Worm (Caenorhabditis elegans) whole organism, L1 larva: Measurements from ENCODE around the gene ostb-1.

ENCODE experiments used
- C04F5.9 ChIP-seq: sonication (generic microtip); optimal IDR thresholded peaks from 2 replicates; lab custom pipeline; 2016; ENCODE audit warnings: missing genetic modification characterization, missing compliant biosample characterization
- C16A3.4 ChIP-seq: fragments of 150-350 bp; optimal IDR thresholded peaks from 2 replicates; lab custom pipeline; 2014; ENCODE audit warnings: missing biosample characterization, missing genetic modification characterization
- alr-1 ChIP-seq: fragments of 200-800 bp; sonication (Bioruptor generic); optimal IDR thresholded peaks from 2 replicates; lab custom pipeline; 2018; ENCODE audit warnings: borderline replicate concordance, mild to moderate bottlenecking, missing genetic modification characterization, missing compliant biosample characterization
- aly-2 ChIP-seq: fragments of 150-350 bp; optimal IDR thresholded peaks from 2 replicates; lab custom pipeline; 2014; ENCODE audit warnings: missing biosample characterization, missing genetic modification characterization
- blmp-1 ChIP-seq: fragments of 150-350 bp; optimal IDR thresholded peaks from 2 replicates; lab custom pipeline; 2014; ENCODE audit warnings: missing biosample characterization, missing genetic modification characterization
- ceh-90 ChIP-seq: sonication (generic microtip); optimal IDR thresholded peaks from 2 replicates; lab custom pipeline; 2016; ENCODE audit warnings: missing genetic modification characterization, missing compliant biosample characterization
- ces-1 ChIP-seq: fragments of 150-350 bp; optimal IDR thresholded peaks from 2 replicates; lab custom pipeline; 2014; ENCODE audit warnings: missing biosample characterization, missing genetic modification reagents, missing genetic modification characterization
- dsc-1 ChIP-seq: sonication (generic microtip); optimal IDR thresholded peaks from 2 replicates; lab custom pipeline; 2016; ENCODE audit warnings: mild to moderate bottlenecking, missing genetic modification characterization, missing compliant biosample characterization
- efl-1 ChIP-seq, 4 experiments: fragments of 150-350 bp; optimal IDR thresholded peaks in 3 of 4; peaks in 1 of 4; 1 replicate in 1 of 4; 2 replicates in 3 of 4; lab custom pipeline; 2014; ENCODE audit warnings: missing biosample characterization in 2 of 4, missing genetic modification characterization in 2 of 4, missing genetic modification reagents in 2 of 4
- egl-27 ChIP-seq, 2 experiments: fragments of 150-350 bp in 1 of 2; sonication (generic microtip); optimal IDR thresholded peaks; 3 replicates each; lab custom pipeline; 2017 to 2018; ENCODE audit warnings: missing biosample characterization in 2 of 2, missing genetic modification characterization in 2 of 2, missing genetic modification reagents in 2 of 2
- fkh-10 ChIP-seq: sonication (generic microtip); optimal IDR thresholded peaks from 2 replicates; lab custom pipeline; 2017; ENCODE audit warnings: missing biosample characterization, missing genetic modification reagents, missing genetic modification characterization
- fkh-4 ChIP-seq: sonication (generic microtip); optimal IDR thresholded peaks from 2 replicates; lab custom pipeline; 2016; ENCODE audit warnings: missing compliant biosample characterization, missing genetic modification characterization, borderline replicate concordance
- hlh-17 ChIP-seq: fragments of 200-800 bp; sonication (Bioruptor generic); optimal IDR thresholded peaks from 2 replicates; lab custom pipeline; 2018; ENCODE audit warnings: missing genetic modification characterization, mild to moderate bottlenecking, missing compliant biosample characterization, moderate library complexity, borderline replicate concordance
- irx-1 ChIP-seq: sonication (generic microtip); optimal IDR thresholded peaks from 2 replicates; lab custom pipeline; 2016; ENCODE audit warnings: missing genetic modification characterization, missing compliant biosample characterization
- lin-13 ChIP-seq: fragments of 150-350 bp; optimal IDR thresholded peaks from 2 replicates; lab custom pipeline; 2014; ENCODE audit warnings: missing biosample characterization, missing genetic modification reagents, missing genetic modification characterization
- lin-14 ChIP-seq: fragments of 200-800 bp; sonication (Bioruptor generic); optimal IDR thresholded peaks from 2 replicates; lab custom pipeline; 2018; ENCODE audit warnings: mild to moderate bottlenecking, missing genetic modification characterization, moderate library complexity, missing compliant biosample characterization
- lin-39 ChIP-seq: fragments of 150-350 bp; optimal IDR thresholded peaks from 2 replicates; lab custom pipeline; 2014; ENCODE audit warnings: missing biosample characterization, missing genetic modification reagents, missing genetic modification characterization
- lsy-2 ChIP-seq, 2 experiments: fragments of 150-350 bp; optimal IDR thresholded peaks; 2 replicates each; lab custom pipeline; 2014; ENCODE audit warnings: missing biosample characterization in 2 of 2, missing genetic modification characterization in 2 of 2
- mab-9 ChIP-seq: fragments of 200-800 bp; sonication (Bioruptor generic); IDR thresholded peaks from 2 replicates; pipeline ENCODE4 v1.3.6; 2022; ENCODE audit warnings: missing genetic modification reagents, missing genetic modification characterization, missing compliant biosample characterization
- mdl-1 ChIP-seq, 2 experiments: fragments of 150-350 bp; optimal IDR thresholded peaks; 2 replicates each; lab custom pipeline; 2014 to 2017; ENCODE audit warnings: missing biosample characterization in 2 of 2, missing genetic modification characterization in 2 of 2, inconsistent platforms in 1 of 2
- mep-1 ChIP-seq: fragments of 150-350 bp; optimal IDR thresholded peaks from 2 replicates; lab custom pipeline; 2014; ENCODE audit warnings: missing biosample characterization, missing genetic modification characterization
- nhr-12 ChIP-seq: sonication (generic microtip); optimal IDR thresholded peaks from 2 replicates; lab custom pipeline; 2017; ENCODE audit warnings: missing biosample characterization, missing genetic modification characterization
- nhr-19 ChIP-seq: fragments of 200-800 bp; sonication (Bioruptor generic); conservative IDR thresholded peaks from 2 replicates; pipeline ENCODE4 v1.3.6; 2022; ENCODE audit warnings: missing genetic modification characterization, missing compliant biosample characterization
- nhr-20 ChIP-seq: sonication (generic microtip); optimal IDR thresholded peaks from 2 replicates; lab custom pipeline; 2016; ENCODE audit warnings: mild to moderate bottlenecking, missing genetic modification characterization, missing compliant biosample characterization
- nhr-237 ChIP-seq: fragments of 150-350 bp; optimal IDR thresholded peaks from 2 replicates; lab custom pipeline; 2014; ENCODE audit warnings: missing biosample characterization, missing genetic modification characterization
- nhr-71 ChIP-seq: sonication (generic microtip); optimal IDR thresholded peaks from 2 replicates; lab custom pipeline; 2016; ENCODE audit warnings: mild to moderate bottlenecking, missing genetic modification characterization, moderate library complexity, missing compliant biosample characterization
- nhr-76 ChIP-seq: sonication (generic microtip); optimal IDR thresholded peaks from 2 replicates; lab custom pipeline; 2017; ENCODE audit warnings: missing biosample characterization, missing genetic modification characterization
- nhr-77 ChIP-seq: fragments of 150-350 bp; optimal IDR thresholded peaks from 2 replicates; lab custom pipeline; 2014; ENCODE audit warnings: missing biosample characterization, missing genetic modification characterization
- nhr-85 ChIP-seq: sonication (generic microtip); peaks from one replicate; lab custom pipeline; 2016; ENCODE audit warnings: missing genetic modification characterization, inconsistent platforms, missing compliant biosample characterization
- pag-3 ChIP-seq: sonication (generic microtip); optimal IDR thresholded peaks from 2 replicates; lab custom pipeline; 2017; ENCODE audit warnings: missing genetic modification characterization, mild to moderate bottlenecking, missing compliant biosample characterization, antibody characterized with exemption, borderline replicate concordance; ENCODE audit not compliant: insufficient read depth
- pax-3 ChIP-seq: fragments of 200-800 bp; sonication (Bioruptor generic); optimal IDR thresholded peaks from 2 replicates; lab custom pipeline; 2018; ENCODE audit warnings: mild to moderate bottlenecking, missing genetic modification characterization, moderate library complexity, missing compliant biosample characterization
- rnt-1 ChIP-seq: sonication (generic microtip); optimal IDR thresholded peaks from 2 replicates; lab custom pipeline; 2016; ENCODE audit warnings: mild to moderate bottlenecking, missing genetic modification characterization, moderate library complexity, missing compliant biosample characterization
- snpc-4 ChIP-seq: fragments of 150-350 bp; optimal IDR thresholded peaks from 2 replicates; lab custom pipeline; 2014; ENCODE audit warnings: missing biosample characterization, missing genetic modification characterization
- snu-23 ChIP-seq: sonication (generic microtip); optimal IDR thresholded peaks from 2 replicates; lab custom pipeline; 2016; ENCODE audit warnings: missing genetic modification characterization, missing compliant biosample characterization
- sox-4 ChIP-seq: sonication (generic microtip); optimal IDR thresholded peaks from 2 replicates; lab custom pipeline; 2016; ENCODE audit warnings: missing genetic modification characterization, missing compliant biosample characterization
- sptf-1 ChIP-seq: fragments of 150-350 bp; optimal IDR thresholded peaks from 2 replicates; lab custom pipeline; 2014; ENCODE audit warnings: missing biosample characterization, missing genetic modification characterization
- sup-37 ChIP-seq: fragments of 200-800 bp; sonication (Bioruptor generic); optimal IDR thresholded peaks from 2 replicates; lab custom pipeline; 2018; ENCODE audit warnings: mild to moderate bottlenecking, missing genetic modification characterization, missing compliant biosample characterization
- unc-30 ChIP-seq: sonication (generic microtip); optimal IDR thresholded peaks from 2 replicates; lab custom pipeline; 2017; ENCODE audit warnings: missing biosample characterization, missing genetic modification characterization
- xbp-1 ChIP-seq: sonication (generic microtip); optimal IDR thresholded peaks from 2 replicates; lab custom pipeline; 2016; ENCODE audit warnings: missing genetic modification characterization, missing compliant biosample characterization
- zag-1 ChIP-seq: fragments of 150-350 bp; optimal IDR thresholded peaks from 2 replicates; lab custom pipeline; 2014; ENCODE audit warnings: missing biosample characterization, missing genetic modification characterization
- ztf-11 ChIP-seq, 2 experiments: sonication (generic microtip); optimal IDR thresholded peaks; 2 replicates each; lab custom pipeline; 2016 to 2017; ENCODE audit warnings: missing genetic modification characterization in 2 of 2, missing biosample characterization in 1 of 2, missing compliant biosample characterization in 1 of 2
- ztf-4 ChIP-seq: fragments of 150-350 bp; optimal IDR thresholded peaks from 2 replicates; lab custom pipeline; 2014; ENCODE audit warnings: missing biosample characterization, missing genetic modification characterization

The ostb-1 gene

DNA sequence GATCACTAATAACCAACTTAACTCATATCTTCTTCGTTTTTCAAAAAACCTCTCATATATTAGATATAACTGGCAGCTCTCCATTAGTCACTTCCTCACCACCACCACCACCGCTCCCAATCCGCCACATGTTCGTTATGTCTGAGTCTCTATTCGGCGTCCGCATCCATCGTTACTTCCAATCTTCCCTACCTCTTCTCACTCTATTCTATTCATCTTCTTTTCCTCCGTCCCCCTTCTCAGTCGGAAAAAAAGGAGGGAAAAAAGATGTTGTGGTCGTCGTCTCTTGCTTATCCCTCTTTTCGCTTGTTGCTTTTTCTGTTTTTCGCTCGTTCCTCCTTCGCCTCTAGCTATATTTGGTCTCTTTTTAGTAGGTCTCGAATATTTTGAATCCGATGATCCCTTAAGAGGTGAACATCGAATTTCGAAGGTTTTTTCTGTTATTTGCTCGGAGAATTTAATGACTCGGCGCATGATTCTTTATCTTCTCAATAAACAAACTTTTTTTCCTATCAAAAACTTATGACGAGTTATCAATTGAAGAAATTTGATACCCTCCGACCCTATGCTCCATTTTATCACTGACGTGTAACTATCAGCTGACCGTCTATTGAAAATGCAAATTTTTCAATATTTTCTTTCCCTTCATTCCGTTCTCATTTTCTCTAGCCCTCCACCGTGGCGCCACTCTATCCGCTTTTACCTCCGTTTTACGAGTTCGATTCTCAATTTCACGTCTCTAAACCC lies 27.7 kb downstream of the ostb-1 start (continued):
- peak; percentile 48 for TF ChIP-seq snu-23 (GFP tag; lab: Kevin White, UChicago)
- TF ChIP-seq efl-1 (optimal IDR thresholded peaks at IDR 0.05; lab: Kevin White, UChicago): peak; percentile 8 to 37
- TF ChIP-seq efl-1 (GFP tag; optimal IDR thresholded peaks at IDR 0.05 in 1 of 2; lab: Kevin White, UChicago): peak in 1 of 2 experiments; percentile 68
- peak; percentile 71 for TF ChIP-seq rnt-1
- TF ChIP-seq alr-1 (tag; lab: Kevin White, UChicago): no peak
- no peak for TF ChIP-seq nhr-20 (tag; lab: Kevin White, UChicago)
- no peak for TF ChIP-seq fkh-4 (tag; lab: Kevin White, UChicago)
- peak; percentile 69 for TF ChIP-seq mep-1 (tag; lab: Kevin White, UChicago)
- no peak for TF ChIP-seq nhr-76
- TF ChIP-seq ces-1 (GFP tag; lab: Kevin White, UChicago): no peak
- TF ChIP-seq snpc-4 (tag; lab: Kevin White, UChicago): no peak
- TF ChIP-seq sptf-1: no peak
- no peak for TF ChIP-seq mab-9 (GFP tag; lab: Robert Waterston, UW)

DNA sequence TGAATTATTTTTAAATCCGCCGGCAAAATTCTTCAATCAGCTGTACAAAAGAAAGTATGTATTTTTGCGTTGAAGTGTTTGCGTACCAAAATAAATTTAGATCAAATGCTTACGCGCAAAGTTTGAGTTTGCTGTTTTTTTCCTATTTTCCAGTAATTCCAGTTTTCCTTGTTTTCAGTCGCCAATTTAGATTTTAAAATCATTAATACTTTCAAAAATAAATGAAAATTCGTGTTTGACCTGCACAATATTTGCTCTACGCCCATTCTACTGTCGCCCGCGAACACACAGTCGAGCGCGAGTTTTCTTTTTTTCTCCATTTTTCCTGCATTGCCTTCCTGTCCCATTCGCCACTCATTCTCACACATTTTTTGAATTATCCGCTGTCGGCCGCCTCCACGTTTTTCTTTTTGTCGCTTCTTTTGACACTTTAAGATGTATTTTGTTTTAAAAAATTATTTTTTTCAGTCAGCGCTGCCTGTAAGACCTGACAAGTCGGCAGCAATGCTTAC lies 28.5 kb downstream of the ostb-1 start, which contains the start of gene ptc-1:
Gene ptc-1 (plus strand): TSS at position 462 of the 512 bp plus-strand sequence.
- TF ChIP-seq nhr-71 (tag; lab: Kevin White, UChicago) (no peak), dsc-1 (tag; lab: Kevin White, UChicago) (peak; percentile 20), efl-1 (optimal IDR thresholded peaks at IDR 0.05; lab: Kevin White, UChicago) (no peak), efl-1 (GFP tag; optimal IDR thresholded peaks at IDR 0.05 in 1 of 2; lab: Kevin White, UChicago) (peak in 1 of 2 experiments; percentile 45), lin-39 (no peak), irx-1 (tag; lab: Kevin White, UChicago) (no peak), egl-27 (tag; optimal IDR thresholded peaks at IDR 0.05; lab: Kevin White, UChicago) (no peak), xbp-1 (tag; lab: Kevin White, UChicago) (no peak), ceh-90 (tag; lab: Kevin White, UChicago) (no peak), ces-1 (GFP tag; lab: Kevin White, UChicago) (no peak)

DNA sequence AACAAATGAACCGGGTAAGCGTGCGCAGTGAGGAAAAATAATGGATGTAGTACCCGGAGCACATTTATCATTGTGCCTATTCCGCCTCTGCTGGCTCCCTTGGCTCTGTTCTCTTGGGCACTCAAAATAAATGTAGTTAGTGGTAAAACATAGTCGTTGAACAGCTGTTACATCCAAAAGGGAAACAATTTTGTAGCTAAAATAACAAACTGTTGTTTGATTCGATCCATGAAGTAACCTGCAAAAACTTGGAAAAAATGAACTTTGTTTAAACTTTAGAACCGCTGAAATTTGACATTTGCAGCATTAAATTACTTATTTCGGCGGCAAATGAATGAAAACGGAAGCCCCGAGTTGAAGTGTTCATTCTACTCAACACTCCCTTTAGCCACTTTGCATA lies 29.3 kb downstream of the ostb-1 start:
- TF ChIP-seq efl-1 (optimal IDR thresholded peaks at IDR 0.05; lab: Kevin White, UChicago) (no peak), efl-1 (GFP tag; optimal IDR thresholded peaks at IDR 0.05 in 1 of 2; lab: Kevin White, UChicago) (peak in 1 of 2 experiments; percentile 48), zag-1 (tag; lab: Kevin White, UChicago) (no peak), nhr-77 (no peak), nhr-85 (tag; lab: Kevin White, UChicago) (peak; percentile 43)

DNA sequence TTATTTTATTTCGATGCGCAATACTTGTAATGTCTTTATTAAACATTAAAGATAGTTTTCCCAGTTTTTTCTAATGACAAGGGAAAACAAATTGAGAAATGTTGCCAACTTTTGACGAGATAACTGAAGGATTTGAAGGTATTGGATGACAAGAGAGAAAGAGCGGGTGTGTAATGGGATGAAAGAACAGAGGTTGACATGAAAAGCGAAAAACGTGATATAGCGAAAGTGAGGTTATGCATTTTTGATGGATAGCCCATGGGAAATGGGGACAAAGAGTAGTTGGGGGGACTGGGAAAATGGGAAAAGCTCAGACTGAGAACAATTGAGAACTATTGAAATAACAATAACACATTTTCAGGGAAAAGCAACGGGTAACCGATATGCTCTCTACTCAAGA lies 30.9 kb downstream of the ostb-1 start:
- peak; percentile 27 for TF ChIP-seq lin-14 (GFP tag; lab: Kevin White, UChicago)
- 0 out of 2 replicates have a peak, but pooled peaks have one; percentile 6 for TF ChIP-seq nhr-19
- TF ChIP-seq hlh-17: no peak
- no peak for TF ChIP-seq C04F5.9 (tag; lab: Kevin White, UChicago)
- peak; percentile 84 for TF ChIP-seq blmp-1 (tag; lab: Kevin White, UChicago)
- no peak for TF ChIP-seq mep-1 (tag; lab: Kevin White, UChicago)
- peak in 1 of 2 experiments; percentile 16 for TF ChIP-seq lsy-2 (tag; optimal IDR thresholded peaks at IDR 0.05; lab: Kevin White, UChicago)

DNA sequence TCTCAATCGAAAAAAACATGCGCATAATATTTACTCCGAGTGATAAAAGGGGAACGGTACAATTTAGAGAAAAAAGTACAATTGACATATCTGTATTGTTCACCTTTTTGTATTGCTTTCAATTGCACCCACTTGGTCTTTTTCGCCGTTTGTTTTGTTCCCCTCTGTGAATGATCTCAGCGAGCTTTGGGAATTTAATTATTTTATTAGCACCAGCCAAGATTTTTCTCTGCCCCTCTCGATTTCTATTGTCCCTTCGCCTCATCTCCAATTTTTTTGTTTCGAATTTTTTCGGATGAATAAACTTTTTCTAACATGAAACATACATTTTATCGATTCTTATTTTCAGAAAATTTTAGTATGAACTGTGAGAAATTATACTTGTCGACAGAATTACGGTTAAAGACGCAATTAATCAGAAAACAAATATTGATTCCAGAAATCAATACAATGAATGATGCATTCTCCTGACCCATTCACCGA lies 35.9 kb downstream of the ostb-1 start, which contains the start of gene rev-1:
Gene rev-1 (plus strand): TSS at position 433 of the 483 bp plus-strand sequence.
- TF ChIP-seq pax-3 (tag; lab: Kevin White, UChicago): no peak
- TF ChIP-seq C16A3.4 (tag; lab: Kevin White, UChicago): no peak
- TF ChIP-seq mdl-1 (tag; optimal IDR thresholded peaks at IDR 0.05; lab: Kevin White, UChicago): no peak
- TF ChIP-seq efl-1 (optimal IDR thresholded peaks at IDR 0.05; lab: Kevin White, UChicago): no peak
- TF ChIP-seq efl-1 (GFP tag; optimal IDR thresholded peaks at IDR 0.05 in 1 of 2; lab: Kevin White, UChicago): peak in 1 of 2 experiments; percentile 65
- TF ChIP-seq unc-30 (tag; lab: Kevin White, UChicago): no peak
- TF ChIP-seq nhr-12 (tag; lab: Kevin White, UChicago): no peak
- no peak for TF ChIP-seq rnt-1
- peak; percentile 31 for TF ChIP-seq lin-14 (GFP tag; lab: Kevin White, UChicago)
- no peak for TF ChIP-seq ztf-11 (tag; optimal IDR thresholded peaks at IDR 0.05; lab: Kevin White, UChicago)
- peak; percentile 59 for TF ChIP-seq aly-2 (tag; lab: Kevin White, UChicago)
- no peak for TF ChIP-seq ztf-4
- no peak for TF ChIP-seq fkh-10 (GFP tag; lab: Kevin White, UChicago)
- TF ChIP-seq lin-13: no peak
- no peak for TF ChIP-seq nhr-237
- TF ChIP-seq pag-3 (tag; lab: Kevin White, UChicago): no peak
- no peak for TF ChIP-seq nhr-85 (tag; lab: Kevin White, UChicago)
- TF ChIP-seq snpc-4 (tag; lab: Kevin White, UChicago): no peak
- no peak for TF ChIP-seq sox-4 (tag; lab: Kevin White, UChicago)
- no peak for TF ChIP-seq sup-37 (GFP tag; lab: Kevin White, UChicago)
